Fruit fly (Drosophila melanogaster) whole organism: ENCODE results near the gene mRpL13.

Experiments used
- CG8478 ChIP-seq: fragments of >200 bp; optimal IDR thresholded peaks from 2 replicates; lab custom pipeline; 2018; ENCODE audit warnings: inconsistent platforms
- Dll ChIP-seq: fragments of >200 bp; optimal IDR thresholded peaks from 2 replicates; lab custom pipeline; 2017
- EcR ChIP-seq, 2 experiments: fragments of >200 bp; optimal IDR thresholded peaks; 2 replicates each; lab custom pipeline; 2017; ENCODE audit warnings: missing biosample characterization in 2 of 2, missing genetic modification characterization in 2 of 2, missing genetic modification reagents in 2 of 2
- pan ChIP-seq: fragments of >200 bp; optimal IDR thresholded peaks from 2 replicates; lab custom pipeline; 2017
- psq ChIP-seq: fragments of >200 bp; optimal IDR thresholded peaks from 2 replicates; lab custom pipeline; 2017
- usp ChIP-seq: fragments of >200 bp; optimal IDR thresholded peaks from 2 replicates; lab custom pipeline; 2017; ENCODE audit warnings: missing biosample characterization, missing genetic modification characterization, mixed read lengths

mRpL13 gene

dm6 chr2L:18858661-18859532, at the start of gene mRpL13, which contains the start of gene CG10602:
Gene mRpL13, minus strand, starts transcription at chr2L:18859248.
Gene CG10602, minus strand, starts transcription at chr2L:18859248.
- TF ChIP-seq Dll (lab: Kevin White, UChicago) (no peak), EcR (GFP tag; optimal IDR thresholded peaks at IDR 0.05; lab: Kevin White, UChicago) (no peak), psq (no peak), CG8478 (lab: Kevin White, UChicago) (no peak), usp (GFP tag; lab: Kevin White, UChicago) (no peak), pan (lab: Kevin White, UChicago) (no peak)

- TF ChIP-seq CG8478 (lab: Kevin White, UChicago) (no peak), psq (no peak), Dll (lab: Kevin White, UChicago) (no peak), usp (GFP tag; lab: Kevin White, UChicago) (no peak), pan (lab: Kevin White, UChicago) (no peak)
Measured at dm6 chr2L:18907491-18907890, 48.4 kb upstream of the mRpL13 start.

dm6 chr2L:18906615-18907014, 47.6 kb upstream of the mRpL13 start:
- TF ChIP-seq EcR (GFP tag; optimal IDR thresholded peaks at IDR 0.05; lab: Kevin White, UChicago) (no peak), psq (no peak), Dll (lab: Kevin White, UChicago) (no peak), CG8478 (lab: Kevin White, UChicago) (no peak), usp (GFP tag; lab: Kevin White, UChicago) (no peak), pan (lab: Kevin White, UChicago) (no peak)

dm6 chr2L:18900976-18901375, 41.9 kb upstream of the mRpL13 start:
- no peak for TF ChIP-seq pan (lab: Kevin White, UChicago)
- TF ChIP-seq EcR (GFP tag; optimal IDR thresholded peaks at IDR 0.05; lab: Kevin White, UChicago), result no peak
- TF ChIP-seq CG8478 (lab: Kevin White, UChicago), result no peak
- no peak for TF ChIP-seq usp (GFP tag; lab: Kevin White, UChicago)
- no peak for TF ChIP-seq Dll (lab: Kevin White, UChicago)
- no peak for TF ChIP-seq psq

- TF ChIP-seq pan (lab: Kevin White, UChicago), result no peak
- TF ChIP-seq usp (GFP tag; lab: Kevin White, UChicago), result no peak
- TF ChIP-seq psq, result no peak
- no peak for TF ChIP-seq CG8478 (lab: Kevin White, UChicago)
- no peak for TF ChIP-seq EcR (GFP tag; optimal IDR thresholded peaks at IDR 0.05; lab: Kevin White, UChicago)
- no peak for TF ChIP-seq Dll (lab: Kevin White, UChicago)
Measured at dm6 chr2L:18899862-18900261, 40.8 kb upstream of the mRpL13 start.

- no peak for TF ChIP-seq EcR (GFP tag; optimal IDR thresholded peaks at IDR 0.05; lab: Kevin White, UChicago)
- no peak for TF ChIP-seq usp (GFP tag; lab: Kevin White, UChicago)
- no peak for TF ChIP-seq pan (lab: Kevin White, UChicago)
- TF ChIP-seq psq, result no peak
- no peak for TF ChIP-seq Dll (lab: Kevin White, UChicago)
- TF ChIP-seq CG8478 (lab: Kevin White, UChicago), result no peak
Measured at dm6 chr2L:18899254-18899653, 40.2 kb upstream of the mRpL13 start.

- no peak for TF ChIP-seq psq
- no peak for TF ChIP-seq Dll (lab: Kevin White, UChicago)
- no peak for TF ChIP-seq pan (lab: Kevin White, UChicago)
- TF ChIP-seq CG8478 (lab: Kevin White, UChicago), result no peak
- no peak for TF ChIP-seq EcR (GFP tag; optimal IDR thresholded peaks at IDR 0.05; lab: Kevin White, UChicago)
- TF ChIP-seq usp (GFP tag; lab: Kevin White, UChicago), result no peak
Measured at dm6 chr2L:18897992-18898391, 38.9 kb upstream of the mRpL13 start.

dm6 chr2L:18896818-18897578, 38.0 kb upstream of the mRpL13 start:
- TF ChIP-seq pan (lab: Kevin White, UChicago) (no peak), EcR (GFP tag; optimal IDR thresholded peaks at IDR 0.05; lab: Kevin White, UChicago) (no peak), psq (no peak)

- no peak for TF ChIP-seq EcR (GFP tag; optimal IDR thresholded peaks at IDR 0.05; lab: Kevin White, UChicago)
- no peak for TF ChIP-seq CG8478 (lab: Kevin White, UChicago)
- TF ChIP-seq Dll (lab: Kevin White, UChicago), result no peak
- no peak for TF ChIP-seq psq
- TF ChIP-seq pan (lab: Kevin White, UChicago), result no peak
- TF ChIP-seq usp (GFP tag; lab: Kevin White, UChicago), result no peak
Measured at dm6 chr2L:18896371-18896770, 37.3 kb upstream of the mRpL13 start.

dm6 chr2L:18894998-18895732, 36.1 kb upstream of the mRpL13 start:
- TF ChIP-seq pan (lab: Kevin White, UChicago), result no peak
- no peak for TF ChIP-seq usp (GFP tag; lab: Kevin White, UChicago)
- no peak for TF ChIP-seq CG8478 (lab: Kevin White, UChicago)
- TF ChIP-seq psq, result no peak

dm6 chr2L:18890087-18890486, 31.0 kb upstream of the mRpL13 start:
- TF ChIP-seq EcR (GFP tag; optimal IDR thresholded peaks at IDR 0.05; lab: Kevin White, UChicago) (no peak), psq (no peak), pan (lab: Kevin White, UChicago) (no peak), Dll (lab: Kevin White, UChicago) (no peak), usp (GFP tag; lab: Kevin White, UChicago) (no peak), CG8478 (lab: Kevin White, UChicago) (no peak)
